Fruit fly (Drosophila melanogaster): ENCODE results near the gene CG13318.

CG13318 gene

dm6 chr3R:8788722-8789400 lies 16.4 kb upstream of the CG13318 start:
- TF ChIP-seq lab (GFP tag; optimal IDR thresholded peaks at IDR 0.05) (peak; percentile 40), CG4360 (GFP tag; IDR thresholded peaks at IDR 0.05) (peak; percentile 55; the same call in 1 of the 2 replicates), MESR4 (GFP tag; optimal IDR thresholded peaks at IDR 0.05) (no peak), yki (optimal IDR thresholded peaks at IDR 0.05) (no peak), CG13424 (tag; optimal IDR thresholded peaks at IDR 0.05) (peak; percentile 47), Blimp-1 (GFP tag; optimal IDR thresholded peaks at IDR 0.05) (peak; percentile 53), dysf (GFP tag; IDR thresholded peaks at IDR 0.05) (peak; percentile 75), CG10274 (GFP tag; optimal IDR thresholded peaks at IDR 0.05) (no peak), CG10147 (GFP tag; optimal IDR thresholded peaks at IDR 0.05) (peak; percentile 21), CG8765 (GFP tag; IDR thresholded peaks at IDR 0.05) (no peak), CG4820 (GFP tag; optimal IDR thresholded peaks at IDR 0.05) (peak; percentile 31), CG10431 (GFP tag; optimal IDR thresholded peaks at IDR 0.05) (no peak), CG18262 (tag; optimal IDR thresholded peaks at IDR 0.05) (peak; percentile 69), CG6254 (GFP tag; optimal IDR thresholded peaks at IDR 0.05) (peak; percentile 58), Dref (GFP tag; IDR thresholded peaks at IDR 0.05) (no peak), CG12155 (GFP tag; optimal IDR thresholded peaks at IDR 0.05) (no peak), zf30C (GFP tag; optimal IDR thresholded peaks at IDR 0.05) (no peak), CG13775 (GFP tag; optimal IDR thresholded peaks at IDR 0.05) (no peak), emc (GFP tag; optimal IDR thresholded peaks at IDR 0.05) (no peak), ERR (GFP tag; optimal IDR thresholded peaks at IDR 0.05) (no peak), CG6791 (GFP tag; IDR thresholded peaks at IDR 0.05; ENCODE audit: partially characterized antibody) (0 out of 3 replicates have a peak, but pooled peaks have one; percentile 41), usp (GFP tag; optimal IDR thresholded peaks at IDR 0.05) (no peak), h (optimal IDR thresholded peaks at IDR 0.05) (no peak), repo (GFP tag; optimal IDR thresholded peaks at IDR 0.05) (no peak), Gsc (GFP tag; IDR thresholded peaks at IDR 0.05) (no peak), Lpt (GFP tag; optimal IDR thresholded peaks at IDR 0.05) (no peak), grau (tag; optimal IDR thresholded peaks at IDR 0.05) (peak; percentile 42), maf-S (GFP tag; optimal IDR thresholded peaks at IDR 0.05) (no peak), CG14860 (GFP tag; IDR thresholded peaks at IDR 0.05; ENCODE audit: partially characterized antibody) (no peak), CG16813 (GFP tag; IDR thresholded peaks at IDR 0.05; ENCODE audit: partially characterized antibody) (no peak), CG32772 (GFP tag; IDR thresholded peaks at IDR 0.05) (peak; percentile 71), CG7987 (GFP tag; optimal IDR thresholded peaks at IDR 0.05) (no peak), ham (GFP tag; IDR thresholded peaks at IDR 0.05) (no peak), CG4617 (GFP tag; optimal IDR thresholded peaks at IDR 0.05; ENCODE audit: borderline replicate concordance) (no peak), schlank (tag; optimal IDR thresholded peaks at IDR 0.05) (no peak), CG9437 (GFP tag; optimal IDR thresholded peaks at IDR 0.05) (no peak), Side (GFP tag; optimal IDR thresholded peaks at IDR 0.05) (no peak), CG42726 (GFP tag; IDR thresholded peaks at IDR 0.05; ENCODE audit: partially characterized antibody) (no peak), HLH3B (GFP tag; IDR thresholded peaks at IDR 0.05) (peak; percentile 62; the same call in 1 of the 2 replicates), fd96Cb (tag; optimal IDR thresholded peaks at IDR 0.05) (peak; percentile 56), HLH4C (GFP tag; IDR thresholded peaks at IDR 0.05; ENCODE audit: partially characterized antibody) (no peak), pnt (GFP tag; optimal IDR thresholded peaks at IDR 0.05) (no peak), croc (GFP tag; conservative IDR thresholded peaks at IDR 0.05) (0 out of 3 replicates have a peak, but pooled peaks have one; percentile 45), CG11247 (GFP tag; IDR thresholded peaks at IDR 0.05) (peak; percentile 64), abd-A (tag; optimal IDR thresholded peaks at IDR 0.05) (peak; percentile 11), CG9609 (GFP tag; optimal IDR thresholded peaks at IDR 0.05) (no peak), p53 (GFP tag; optimal IDR thresholded peaks at IDR 0.05) (no peak), CG9876 (GFP tag; optimal IDR thresholded peaks at IDR 0.05) (no peak), Ets97D (GFP tag; optimal IDR thresholded peaks at IDR 0.05) (no peak), CG15073 (GFP tag; optimal IDR thresholded peaks at IDR 0.05) (no peak)

Data from whole organism, embryonic.